Worm (Caenorhabditis elegans) whole organism, L3 larva: ENCODE data around the gene polg-1.

Experiments used
- R02D3.7 ChIP-seq: fragments of 150-350 bp; optimal IDR thresholded peaks from 2 replicates; lab custom pipeline; 2014; ENCODE audit warnings: missing biosample characterization, missing genetic modification characterization
- elt-2 ChIP-seq: sonication (generic microtip); optimal IDR thresholded peaks from 2 replicates; lab custom pipeline; 2016; ENCODE audit warnings: missing genetic modification reagents, mild to moderate bottlenecking, missing genetic modification characterization, missing compliant biosample characterization
- elt-3 ChIP-seq, 3 experiments: fragments of 150-350 bp in 1 of 3; sonication (generic microtip) in 2 of 3; optimal IDR thresholded peaks; 2 replicates in 2 of 3; 4 replicates in 1 of 3; lab custom pipeline; 2014 to 2017; ENCODE audit warnings: missing biosample characterization in 3 of 3, missing genetic modification characterization in 3 of 3
- fkh-10 ChIP-seq: sonication (generic microtip); optimal IDR thresholded peaks from 2 replicates; lab custom pipeline; 2017; ENCODE audit warnings: missing biosample characterization, missing genetic modification reagents, missing genetic modification characterization
- jun-1 ChIP-seq: fragments of 150-350 bp; optimal IDR thresholded peaks from 2 replicates; lab custom pipeline; 2014; ENCODE audit warnings: missing biosample characterization, missing genetic modification reagents, missing genetic modification characterization
- nhr-12 ChIP-seq: fragments of 150-350 bp; optimal IDR thresholded peaks from 2 replicates; lab custom pipeline; 2014; ENCODE audit warnings: missing biosample characterization, missing genetic modification characterization
- nhr-237 ChIP-seq: fragments of 150-350 bp; optimal IDR thresholded peaks from 2 replicates; lab custom pipeline; 2014; ENCODE audit warnings: missing biosample characterization, missing genetic modification characterization
- nhr-25 ChIP-seq: sonication (generic microtip); optimal IDR thresholded peaks from 2 replicates; lab custom pipeline; 2017; ENCODE audit warnings: missing biosample characterization, missing genetic modification characterization
- nhr-28 ChIP-seq: fragments of 150-350 bp; optimal IDR thresholded peaks from 2 replicates; lab custom pipeline; 2014; ENCODE audit warnings: missing biosample characterization, missing genetic modification characterization
- nhr-77 ChIP-seq: fragments of 150-350 bp; optimal IDR thresholded peaks from 2 replicates; lab custom pipeline; 2014; ENCODE audit warnings: missing biosample characterization, missing genetic modification characterization
- sea-2 ChIP-seq: fragments of 150-350 bp; sonication (generic microtip); optimal IDR thresholded peaks from 4 replicates; lab custom pipeline; 2014; ENCODE audit warnings: missing biosample characterization, missing genetic modification reagents, missing genetic modification characterization
- snpc-4 ChIP-seq: fragments of 150-350 bp; optimal IDR thresholded peaks from 2 replicates; lab custom pipeline; 2014; ENCODE audit warnings: missing biosample characterization, missing genetic modification characterization
- unc-39 ChIP-seq: sonication (generic microtip); optimal IDR thresholded peaks from 4 replicates; lab custom pipeline; 2017; ENCODE audit warnings: missing biosample characterization, missing genetic modification characterization
- unc-62 ChIP-seq: fragments of 150-350 bp; sonication (generic microtip); optimal IDR thresholded peaks from 4 replicates; lab custom pipeline; 2014; ENCODE audit warnings: missing biosample characterization, missing genetic modification reagents, missing genetic modification characterization

- TF ChIP-seq nhr-77 (tag; lab: Kevin White, UChicago) (no peak), fkh-10 (no peak), nhr-237 (no peak), nhr-12 (tag; lab: Kevin White, UChicago) (no peak), unc-39 (no peak), nhr-25 (tag; lab: Kevin White, UChicago) (no peak), elt-3 (tag; optimal IDR thresholded peaks at IDR 0.05; lab: Kevin White, UChicago) (no peak), nhr-28 (no peak), snpc-4 (tag; lab: Kevin White, UChicago) (no peak), unc-62 (no peak), R02D3.7 (tag; lab: Kevin White, UChicago) (no peak), jun-1 (tag; lab: Kevin White, UChicago) (no peak), elt-2 (tag; lab: Kevin White, UChicago) (no peak), sea-2 (GFP tag; lab: Kevin White, UChicago) (no peak)
These were observed 25.2 kb upstream of the polg-1 start, which contains the start of the genes pqn-87 and rsr-2 for ce11 chrII:12224916-12225406.
